Worm (Caenorhabditis elegans) whole organism, mixed stage, embryonic: ENCODE results near the gene nac-1.

ENCODE experiments used
- bed-3 ChIP-seq: fragments of 200-800 bp; sonication (Bioruptor generic); optimal IDR thresholded peaks from 3 replicates; lab custom pipeline; 2018; ENCODE audit warnings: mild to moderate bottlenecking, missing genetic modification characterization, moderate library complexity, missing compliant biosample characterization
- drap-1 ChIP-seq: fragments of 200-800 bp; sonication (Bioruptor generic); optimal IDR thresholded peaks from 3 replicates; lab custom pipeline; 2018; ENCODE audit warnings: mild to moderate bottlenecking, missing genetic modification characterization, missing compliant biosample characterization
- elt-3 ChIP-seq: fragments of 150-350 bp; optimal IDR thresholded peaks from 2 replicates; lab custom pipeline; 2014; ENCODE audit warnings: missing biosample characterization, missing genetic modification characterization
- flh-1 ChIP-seq: fragments of 200-800 bp; sonication (Bioruptor generic); optimal IDR thresholded peaks from 2 replicates; lab custom pipeline; 2018; ENCODE audit warnings: mild to moderate bottlenecking, missing genetic modification characterization, moderate library complexity, missing compliant biosample characterization
- lsy-2 ChIP-seq: fragments of 150-350 bp; optimal IDR thresholded peaks from 2 replicates; lab custom pipeline; 2014; ENCODE audit warnings: missing biosample characterization, missing genetic modification characterization
- mab-5 ChIP-seq: fragments of 150-350 bp; optimal IDR thresholded peaks from 2 replicates; lab custom pipeline; 2014; ENCODE audit warnings: missing biosample characterization, missing genetic modification characterization
- nhr-12 ChIP-seq: fragments of 150-350 bp; optimal IDR thresholded peaks from 2 replicates; lab custom pipeline; 2014; ENCODE audit warnings: missing biosample characterization, missing genetic modification characterization
- nhr-28 ChIP-seq: fragments of 150-350 bp; optimal IDR thresholded peaks from 2 replicates; lab custom pipeline; 2014; ENCODE audit warnings: missing biosample characterization, missing genetic modification characterization
- nhr-76 ChIP-seq: sonication (generic microtip); optimal IDR thresholded peaks from 2 replicates; lab custom pipeline; 2017; ENCODE audit warnings: missing biosample characterization, missing genetic modification characterization
- pha-4 ChIP-seq: fragments of 150-350 bp; optimal IDR thresholded peaks from 2 replicates; lab custom pipeline; 2018; ENCODE audit warnings: missing biosample characterization, missing genetic modification reagents, missing genetic modification characterization
- unc-39 ChIP-seq: fragments of 150-350 bp; optimal IDR thresholded peaks from 2 replicates; lab custom pipeline; 2014; ENCODE audit warnings: missing biosample characterization, missing genetic modification characterization
- unc-62 ChIP-seq: fragments of 150-350 bp; optimal IDR thresholded peaks from 2 replicates; lab custom pipeline; 2014; ENCODE audit warnings: missing biosample characterization, missing genetic modification reagents, missing genetic modification characterization
- ztf-11 ChIP-seq: fragments of 150-350 bp; optimal IDR thresholded peaks from 2 replicates; lab custom pipeline; 2014; ENCODE audit warnings: missing biosample characterization, missing genetic modification characterization

ce11 chrX:14865744-14866143 is 29.2 kb upstream of the nac-1 start, which contains the start of gene C27C12.3:
- TF ChIP-seq unc-62 (GFP tag; lab: Kevin White, UChicago) = no peak
- TF ChIP-seq nhr-76 (tag; lab: Kevin White, UChicago) = no peak
- no peak for TF ChIP-seq ztf-11 (tag; lab: Kevin White, UChicago)
- TF ChIP-seq drap-1 (GFP tag; lab: Kevin White, UChicago) = no peak
- no peak for TF ChIP-seq nhr-12 (tag; lab: Kevin White, UChicago)
- TF ChIP-seq unc-39 = no peak
- TF ChIP-seq mab-5 (tag; lab: Kevin White, UChicago) = no peak
- TF ChIP-seq elt-3 = no peak
- no peak for TF ChIP-seq nhr-28 (tag; lab: Kevin White, UChicago)
- TF ChIP-seq bed-3 (GFP tag; lab: Kevin White, UChicago) = no peak
- TF ChIP-seq pha-4 (tag; lab: Kevin White, UChicago) = no peak
- no peak for TF ChIP-seq flh-1 (GFP tag; lab: Kevin White, UChicago)
- TF ChIP-seq lsy-2 (tag; lab: Kevin White, UChicago) = no peak
